Worm (Caenorhabditis elegans) whole organism, young adult: ENCODE data around the gene C06A8.8.

Source experiments
- C06A6.2 ChIP-seq: fragments of 200-800 bp; sonication (Bioruptor generic); conservative IDR thresholded peaks from 2 replicates; pipeline ENCODE4 v1.3.6; 2022; ENCODE audit warnings: missing genetic modification characterization, missing compliant biosample characterization
- D2030.7 ChIP-seq: fragments of 200-800 bp; sonication (Bioruptor generic); IDR thresholded peaks from 2 replicates; pipeline ENCODE4 v1.3.6; 2022; ENCODE audit warnings: missing genetic modification reagents, missing genetic modification characterization, missing compliant biosample characterization
- F10E7.11 ChIP-seq: sonication (generic microtip); optimal IDR thresholded peaks from 2 replicates; lab custom pipeline; 2017; ENCODE audit warnings: mild to moderate bottlenecking, missing genetic modification characterization, moderate library complexity, missing compliant biosample characterization
- F22D6.2 ChIP-seq: sonication (generic microtip); optimal IDR thresholded peaks from 2 replicates; lab custom pipeline; 2016; ENCODE audit warnings: mild to moderate bottlenecking, missing genetic modification characterization, missing compliant biosample characterization
- F52B5.7 ChIP-seq: sonication (generic microtip); optimal IDR thresholded peaks from 2 replicates; lab custom pipeline; 2016; ENCODE audit warnings: mild to moderate bottlenecking, missing genetic modification characterization, missing compliant biosample characterization
- F55B11.4 ChIP-seq: sonication (generic microtip); optimal IDR thresholded peaks from 2 replicates; lab custom pipeline; 2016; ENCODE audit warnings: missing compliant biosample characterization, missing genetic modification characterization, borderline replicate concordance; ENCODE audit not compliant: insufficient read depth
- F57A8.1 ChIP-seq: fragments of 200-800 bp; sonication (Bioruptor generic); optimal IDR thresholded peaks from 2 replicates; lab custom pipeline; 2018; ENCODE audit warnings: mild to moderate bottlenecking, missing genetic modification characterization, moderate library complexity, missing compliant biosample characterization
- Y53G8AR.9 ChIP-seq: fragments of 200-800 bp; sonication (Bioruptor generic); conservative IDR thresholded peaks from 2 replicates; pipeline ENCODE4 v1.3.6; 2022; ENCODE audit warnings: missing genetic modification reagents, missing genetic modification characterization, missing compliant biosample characterization
- Y56A3A.18 ChIP-seq: fragments of 200-800 bp; sonication (Bioruptor generic); IDR thresholded peaks from 2 replicates; pipeline ENCODE4 v1.3.6; 2022; ENCODE audit warnings: missing genetic modification reagents, missing genetic modification characterization, missing compliant biosample characterization
- ama-1 ChIP-seq, 3 experiments: fragments of 150-350 bp in 1 of 3; sonication (generic microtip) in 2 of 3; optimal IDR thresholded peaks; 2 replicates each; lab custom pipeline; 2014 to 2018; ENCODE audit warnings: missing biosample characterization in 2 of 3, missing genetic modification characterization in 2 of 3, missing genetic modification reagents in 2 of 3
- aptf-2 ChIP-seq: fragments of 200-800 bp; sonication (Bioruptor generic); conservative IDR thresholded peaks from 2 replicates; pipeline ENCODE4 v1.3.6; 2022; ENCODE audit warnings: missing genetic modification reagents, missing genetic modification characterization, missing compliant biosample characterization
- attf-5 ChIP-seq: fragments of 200-800 bp; sonication (Bioruptor generic); optimal IDR thresholded peaks from 2 replicates; lab custom pipeline; 2018; ENCODE audit warnings: mild to moderate bottlenecking, missing genetic modification characterization, missing compliant biosample characterization
- cebp-1 ChIP-seq, 2 experiments: fragments of 200-800 bp in 1 of 2; sonication (Bioruptor generic) in 1 of 2; sonication (generic microtip) in 1 of 2; IDR thresholded peaks in 1 of 2; optimal IDR thresholded peaks in 1 of 2; 2 replicates each; pipeline versions ENCODE4 v1.3.6 to Lab custom; 2017 to 2022; ENCODE audit warnings: missing compliant biosample characterization in 2 of 2, missing genetic modification characterization in 2 of 2, mild to moderate bottlenecking in 1 of 2, missing genetic modification reagents in 1 of 2, moderate library complexity in 1 of 2
- dox-1 ChIP-seq: fragments of 200-800 bp; sonication (Bioruptor generic); IDR thresholded peaks from 2 replicates; pipeline ENCODE4 v1.3.6; 2022; ENCODE audit warnings: missing genetic modification reagents, missing genetic modification characterization, missing compliant biosample characterization
- egl-44 ChIP-seq: fragments of 200-800 bp; sonication (Bioruptor generic); IDR thresholded peaks from 2 replicates; pipeline ENCODE4 v1.3.6; 2022; ENCODE audit warnings: missing genetic modification reagents, missing genetic modification characterization, missing compliant biosample characterization
- fkh-3 ChIP-seq: sonication (generic microtip); optimal IDR thresholded peaks from 2 replicates; lab custom pipeline; 2016; ENCODE audit warnings: mild to moderate bottlenecking, missing genetic modification characterization, missing compliant biosample characterization
- gei-17 ChIP-seq: fragments of 200-800 bp; sonication (Bioruptor generic); optimal IDR thresholded peaks from 2 replicates; lab custom pipeline; 2018; ENCODE audit warnings: mild to moderate bottlenecking, missing genetic modification characterization, missing compliant biosample characterization
- hmg-20 ChIP-seq: fragments of 200-800 bp; sonication (Bioruptor generic); IDR thresholded peaks from 2 replicates; pipeline ENCODE4 v1.3.6; 2022; ENCODE audit warnings: missing genetic modification reagents, missing genetic modification characterization, missing compliant biosample characterization
- hsf-1 ChIP-seq: fragments of 200-800 bp; sonication (Bioruptor generic); IDR thresholded peaks from 2 replicates; pipeline ENCODE4 v1.3.6; 2022; ENCODE audit warnings: missing genetic modification reagents, missing genetic modification characterization, missing compliant biosample characterization
- let-526 ChIP-seq: fragments of 200-800 bp; sonication (Bioruptor generic); IDR thresholded peaks from 2 replicates; pipeline ENCODE4 v1.3.6; 2022; ENCODE audit warnings: missing genetic modification reagents, missing genetic modification characterization, missing compliant biosample characterization
- let-607 ChIP-seq, 2 experiments: fragments of 200-800 bp in 1 of 2; sonication (Bioruptor generic) in 1 of 2; sonication (generic microtip) in 1 of 2; optimal IDR thresholded peaks; 2 replicates each; lab custom pipeline; 2016 to 2018; ENCODE audit warnings: mild to moderate bottlenecking in 2 of 2, missing compliant biosample characterization in 2 of 2, missing genetic modification characterization in 2 of 2, moderate library complexity in 2 of 2, missing genotype in 1 of 2
- lin-35 ChIP-seq, 3 experiments: fragments of 150-350 bp in 2 of 3; sonication (generic microtip) in 1 of 3; optimal IDR thresholded peaks; 2 replicates each; lab custom pipeline; 2014 to 2018; ENCODE audit warnings: missing biosample characterization in 3 of 3, missing genetic modification characterization in 3 of 3, missing genetic modification reagents in 3 of 3
- lin-40 ChIP-seq: sonication (generic microtip); optimal IDR thresholded peaks from 2 replicates; lab custom pipeline; 2016; ENCODE audit warnings: missing genetic modification characterization, mild to moderate bottlenecking, missing compliant biosample characterization, missing genotype, missing genetic modification reagents
- mel-28 ChIP-seq: sonication (generic microtip); optimal IDR thresholded peaks from 2 replicates; lab custom pipeline; 2016; ENCODE audit warnings: borderline replicate concordance, mild to moderate bottlenecking, missing genetic modification characterization, missing compliant biosample characterization
- mxl-1 ChIP-seq: sonication (generic microtip); optimal IDR thresholded peaks from 2 replicates; lab custom pipeline; 2016; ENCODE audit warnings: missing genetic modification characterization, missing compliant biosample characterization
- nhr-120 ChIP-seq: fragments of 200-800 bp; sonication (Bioruptor generic); IDR thresholded peaks from 2 replicates; pipeline ENCODE4 v1.3.6; 2022; ENCODE audit warnings: missing genetic modification characterization, missing compliant biosample characterization
- nhr-80 ChIP-seq: sonication (generic microtip); optimal IDR thresholded peaks from 2 replicates; lab custom pipeline; 2016; ENCODE audit warnings: missing genetic modification characterization, missing compliant biosample characterization
- pha-4 ChIP-seq: fragments of 150-350 bp; sonication (generic microtip); optimal IDR thresholded peaks from 2 replicates; lab custom pipeline; 2014; ENCODE audit warnings: missing biosample characterization, missing genetic modification reagents, missing genetic modification characterization
- rcor-1 ChIP-seq: fragments of 200-800 bp; sonication (Bioruptor generic); IDR thresholded peaks from 2 replicates; pipeline ENCODE4 v1.3.6; 2022; ENCODE audit warnings: missing genetic modification reagents, missing genetic modification characterization, missing compliant biosample characterization
- rec-8 ChIP-seq, 2 experiments: sonication (generic microtip); optimal IDR thresholded peaks; 2 replicates each; lab custom pipeline; 2016; ENCODE audit warnings: mild to moderate bottlenecking in 2 of 2, missing genetic modification characterization in 2 of 2, missing genetic modification reagents in 2 of 2, missing genotype in 2 of 2, missing biosample characterization in 1 of 2, missing compliant biosample characterization in 1 of 2, moderate library complexity in 1 of 2
- sdz-38 ChIP-seq: sonication (generic microtip); optimal IDR thresholded peaks from 2 replicates; lab custom pipeline; 2016; ENCODE audit warnings: missing genotype, missing genetic modification characterization, missing compliant biosample characterization
- unc-62 ChIP-seq: fragments of 150-350 bp; optimal IDR thresholded peaks from 2 replicates; lab custom pipeline; 2014; ENCODE audit warnings: missing biosample characterization, missing genetic modification reagents, missing genetic modification characterization
- xnd-1 ChIP-seq: sonication (generic microtip); optimal IDR thresholded peaks from 2 replicates; lab custom pipeline; 2016; ENCODE audit warnings: missing genotype, missing genetic modification reagents, missing genetic modification characterization, missing compliant biosample characterization

Gene C06A8.8

DNA sequence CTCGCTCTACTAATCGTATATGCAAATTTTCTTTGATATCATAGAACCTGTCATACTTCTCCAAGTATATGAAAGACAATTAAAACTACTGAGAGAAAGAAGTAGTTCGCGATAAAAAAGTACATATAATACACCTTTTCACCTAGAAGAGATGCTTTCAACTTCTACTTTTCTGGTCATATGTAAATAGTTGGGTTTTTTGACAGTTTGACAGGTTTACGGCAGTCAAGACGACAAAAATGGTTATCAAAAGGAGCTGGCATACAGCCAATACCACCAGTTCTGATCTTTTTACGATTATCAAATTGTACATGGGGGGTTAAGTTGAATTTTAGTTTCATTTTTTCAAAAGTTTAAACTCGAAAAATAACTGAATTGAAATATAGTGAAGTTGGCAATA is 43.1 kb upstream of the C06A8.8 start:
- TF ChIP-seq let-607 (tag; optimal IDR thresholded peaks at IDR 0.05; lab: Kevin White, UChicago) (peak in 1 of 2 experiments; percentile 17), F57A8.1 (no peak), D2030.7 (no peak), cebp-1 (GFP tag; IDR thresholded peaks at IDR 0.05; lab: Robert Waterston, UW) (no peak), cebp-1 (tag; optimal IDR thresholded peaks at IDR 0.05; lab: Kevin White, UChicago) (peak; percentile 17), dox-1 (GFP tag; lab: Robert Waterston, UW) (peak; percentile 6; the same call in 1 of the 2 replicates), nhr-80 (tag; lab: Kevin White, UChicago) (peak; percentile 84), unc-62 (GFP tag; lab: Kevin White, UChicago) (peak; percentile 97), F22D6.2 (tag; lab: Kevin White, UChicago) (no peak)

DNA sequence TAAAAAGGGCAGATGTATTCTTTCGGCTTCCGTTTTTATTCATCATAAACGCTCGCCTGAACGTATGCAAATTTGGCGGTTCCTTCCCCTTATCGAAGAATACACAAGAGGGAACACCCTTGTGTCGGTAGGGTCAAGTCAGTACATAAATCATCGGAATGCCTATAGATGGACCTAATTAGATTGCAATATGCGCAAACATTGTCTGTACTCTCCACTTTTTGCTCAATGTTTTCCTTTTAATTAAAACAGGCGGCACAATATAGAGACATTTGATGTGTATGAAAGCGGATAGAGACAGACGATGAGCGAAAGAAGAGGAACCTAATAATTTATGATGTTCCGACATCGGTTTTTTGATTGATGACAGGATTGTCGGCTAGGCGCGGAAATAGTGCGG is 42.4 kb upstream of the C06A8.8 start:
- TF ChIP-seq F52B5.7: no peak
- no peak for TF ChIP-seq egl-44
- no peak for TF ChIP-seq rec-8 (tag; optimal IDR thresholded peaks at IDR 0.05; lab: Kevin White, UChicago)
- no peak for TF ChIP-seq mel-28
- TF ChIP-seq, all 124 proteins: peak for 0

DNA sequence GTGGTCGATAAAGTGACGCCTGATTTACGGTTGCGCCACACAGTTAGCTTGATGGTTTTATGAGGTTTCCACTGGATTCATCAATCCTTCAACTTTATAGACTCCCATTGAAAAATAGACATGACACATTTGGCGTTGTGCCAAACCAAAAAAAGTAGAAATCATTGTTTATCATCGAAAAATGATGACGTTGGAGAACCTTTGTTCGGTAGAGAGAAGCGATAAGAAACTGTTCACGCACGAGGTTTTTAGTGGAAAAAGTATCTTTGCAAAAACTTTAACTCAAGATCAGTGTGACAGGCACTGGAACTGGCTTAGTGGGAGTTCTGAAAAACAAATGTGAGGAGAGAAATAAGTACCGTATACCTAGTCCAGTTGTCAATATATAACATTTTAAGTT is 41.8 kb upstream of the C06A8.8 start:
- no peak for TF ChIP-seq lin-40
- TF ChIP-seq nhr-80 (tag; lab: Kevin White, UChicago): peak; percentile 34

DNA sequence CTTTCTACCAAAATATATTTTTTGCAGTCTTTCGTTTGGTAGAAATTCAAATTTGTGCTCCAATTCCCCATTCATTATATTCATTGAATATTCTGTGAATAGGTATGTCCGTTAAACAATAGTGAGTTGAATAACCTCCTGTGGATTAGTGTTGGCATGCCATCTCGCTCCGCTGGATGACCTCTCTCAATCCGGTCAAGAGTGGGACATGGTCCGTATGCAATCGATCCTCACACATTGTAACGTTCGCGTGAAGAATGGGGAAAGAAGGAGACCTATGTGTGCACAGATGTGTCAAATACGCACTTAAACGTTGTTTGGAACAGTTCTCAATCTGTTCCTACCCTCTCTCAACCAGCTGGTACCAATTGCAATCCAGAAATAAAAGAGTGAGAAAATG is 41.4 kb upstream of the C06A8.8 start:
- no peak for TF ChIP-seq xnd-1 (tag; lab: Kevin White, UChicago)
- TF ChIP-seq attf-5 (GFP tag; lab: Kevin White, UChicago): no peak
- TF ChIP-seq C06A6.2 (GFP tag; lab: Robert Waterston, UW): no peak
- TF ChIP-seq let-526 (GFP tag; lab: Robert Waterston, UW): no peak
- no peak for TF ChIP-seq nhr-80 (tag; lab: Kevin White, UChicago)
- no peak for TF ChIP-seq nhr-120 (GFP tag; lab: Robert Waterston, UW)
- TF ChIP-seq gei-17 (GFP tag; lab: Kevin White, UChicago): no peak
- TF ChIP-seq F10E7.11 (tag; lab: Kevin White, UChicago): no peak
- TF ChIP-seq hmg-20 (GFP tag; lab: Robert Waterston, UW): no peak
- TF ChIP-seq mxl-1 (tag; lab: Kevin White, UChicago): no peak
- TF ChIP-seq Y53G8AR.9 (GFP tag; lab: Robert Waterston, UW): no peak
- no peak for TF ChIP-seq ama-1 (optimal IDR thresholded peaks at IDR 0.05; lab: Kevin White, UChicago)
- TF ChIP-seq ama-1 (GFP tag; optimal IDR thresholded peaks at IDR 0.05; lab: Kevin White, UChicago): no peak
- no peak for TF ChIP-seq fkh-3 (tag; lab: Kevin White, UChicago)
- TF ChIP-seq hsf-1 (GFP tag; lab: Robert Waterston, UW): no peak
- no peak for TF ChIP-seq sdz-38 (tag; lab: Kevin White, UChicago)
- no peak for TF ChIP-seq rcor-1 (GFP tag; lab: Robert Waterston, UW)
- TF ChIP-seq cebp-1 (GFP tag; IDR thresholded peaks at IDR 0.05; lab: Robert Waterston, UW): no peak
- TF ChIP-seq cebp-1 (tag; optimal IDR thresholded peaks at IDR 0.05; lab: Kevin White, UChicago): no peak
- no peak for TF ChIP-seq pha-4
- TF ChIP-seq aptf-2 (GFP tag; lab: Robert Waterston, UW): no peak

DNA sequence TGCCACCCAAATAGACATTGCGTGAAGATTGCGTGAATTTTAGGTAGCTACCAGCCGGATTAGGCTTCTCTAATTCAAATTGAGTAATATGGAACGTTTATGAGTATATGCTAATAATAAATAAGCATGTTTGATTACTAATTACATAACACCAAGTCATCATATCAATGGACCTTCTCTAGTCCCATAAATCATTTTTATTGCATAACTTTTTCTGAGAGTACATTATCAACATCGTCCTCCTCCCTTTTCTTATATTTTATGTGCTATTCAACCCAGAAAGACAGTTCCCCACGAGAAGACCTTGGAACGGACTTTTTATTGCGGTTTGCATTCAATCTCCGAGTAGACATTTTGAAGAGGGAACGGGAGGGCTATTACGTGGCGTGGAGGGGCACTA is 40.5 kb upstream of the C06A8.8 start:
- no peak for TF ChIP-seq F55B11.4 (tag; lab: Kevin White, UChicago)
- TF ChIP-seq aptf-2 (GFP tag; lab: Robert Waterston, UW): no peak
- TF ChIP-seq pha-4: no peak
- no peak for TF ChIP-seq lin-35 (GFP tag; optimal IDR thresholded peaks at IDR 0.05; lab: Kevin White, UChicago)
- 0 out of 2 replicates have a peak, but pooled peaks have one; percentile 19 for TF ChIP-seq Y56A3A.18
